Worm (Caenorhabditis elegans) whole organism, L2 larva: ENCODE results near the gene ykt-6.

Source experiments
- F13H6.1 ChIP-seq: sonication (generic microtip); optimal IDR thresholded peaks from 2 replicates; lab custom pipeline; 2016; ENCODE audit warnings: missing genetic modification characterization, missing compliant biosample characterization
- blmp-1 ChIP-seq: sonication (generic microtip); optimal IDR thresholded peaks from 2 replicates; lab custom pipeline; 2017; ENCODE audit warnings: missing genetic modification characterization, mild to moderate bottlenecking, missing compliant biosample characterization, antibody characterized with exemption, moderate library complexity; ENCODE audit not compliant: insufficient read depth
- elt-1 ChIP-seq: fragments of 150-350 bp; optimal IDR thresholded peaks from 2 replicates; lab custom pipeline; 2014; ENCODE audit warnings: missing biosample characterization, missing genetic modification characterization
- elt-3 ChIP-seq: sonication (generic microtip); optimal IDR thresholded peaks from 2 replicates; lab custom pipeline; 2017; ENCODE audit warnings: missing biosample characterization, missing genetic modification characterization
- lin-39 ChIP-seq: fragments of 150-350 bp; optimal IDR thresholded peaks from 2 replicates; lab custom pipeline; 2014; ENCODE audit warnings: missing biosample characterization, missing genetic modification reagents, missing genetic modification characterization
- nhr-11 ChIP-seq: fragments of 150-350 bp; optimal IDR thresholded peaks from 2 replicates; lab custom pipeline; 2014; ENCODE audit warnings: missing biosample characterization, missing genetic modification characterization
- nhr-237 ChIP-seq: fragments of 150-350 bp; optimal IDR thresholded peaks from 2 replicates; lab custom pipeline; 2014; ENCODE audit warnings: missing biosample characterization, missing genetic modification characterization
- sma-3 ChIP-seq: sonication (generic microtip); optimal IDR thresholded peaks from 2 replicates; lab custom pipeline; 2016; ENCODE audit warnings: missing genetic modification reagents, missing genetic modification characterization, missing compliant biosample characterization
- unc-39 ChIP-seq: fragments of 150-350 bp; optimal IDR thresholded peaks from 2 replicates; lab custom pipeline; 2014; ENCODE audit warnings: missing biosample characterization, missing genetic modification characterization
- unc-62 ChIP-seq: fragments of 150-350 bp; optimal IDR thresholded peaks from 2 replicates; lab custom pipeline; 2014; ENCODE audit warnings: missing biosample characterization, missing genetic modification reagents, missing genetic modification characterization
- zag-1 ChIP-seq: fragments of 150-350 bp; optimal IDR thresholded peaks from 2 replicates; lab custom pipeline; 2014; ENCODE audit warnings: missing biosample characterization, missing genetic modification characterization

- TF ChIP-seq sma-3, result no peak
- no peak for TF ChIP-seq unc-62 (GFP tag; lab: Kevin White, UChicago)
- no peak for TF ChIP-seq elt-1 (tag; lab: Kevin White, UChicago)
- no peak for TF ChIP-seq unc-39 (tag; lab: Kevin White, UChicago)
- TF ChIP-seq zag-1, result no peak
- no peak for TF ChIP-seq elt-3
- no peak for TF ChIP-seq nhr-11 (tag; lab: Kevin White, UChicago)
- TF ChIP-seq lin-39 (tag; lab: Kevin White, UChicago), result no peak
- no peak for TF ChIP-seq F13H6.1 (tag; lab: Kevin White, UChicago)
- no peak for TF ChIP-seq blmp-1 (tag; lab: Kevin White, UChicago)
- no peak for TF ChIP-seq nhr-237 (tag; lab: Kevin White, UChicago)
Observed at ce11 chrIII:7262592-7262991, 24.8 kb downstream of the ykt-6 start.
